Worm (Caenorhabditis elegans) whole organism, late embryonic: ENCODE results near the gene srh-284.

Experiments
- F13H6.1 ChIP-seq: sonication (generic microtip); optimal IDR thresholded peaks from 2 replicates; lab custom pipeline; 2016; ENCODE audit warnings: missing genetic modification characterization, missing compliant biosample characterization
- ceh-34 ChIP-seq: sonication (generic microtip); optimal IDR thresholded peaks from 2 replicates; lab custom pipeline; 2016; ENCODE audit warnings: mild to moderate bottlenecking, missing genetic modification characterization, missing compliant biosample characterization
- ceh-45 ChIP-seq: fragments of 200-800 bp; sonication (Bioruptor generic); IDR thresholded peaks from 2 replicates; pipeline ENCODE4 v1.3.6; 2022; ENCODE audit warnings: missing genetic modification reagents, missing genetic modification characterization, missing compliant biosample characterization
- ceh-9 ChIP-seq: sonication (generic microtip); optimal IDR thresholded peaks from 2 replicates; lab custom pipeline; 2016; ENCODE audit warnings: mild to moderate bottlenecking, missing genetic modification characterization, inconsistent platforms, missing compliant biosample characterization
- elt-2 ChIP-seq: sonication (generic microtip); optimal IDR thresholded peaks from 2 replicates; lab custom pipeline; 2016; ENCODE audit warnings: missing genetic modification reagents, missing genetic modification characterization, missing compliant biosample characterization
- gmeb-2 ChIP-seq: sonication (generic microtip); optimal IDR thresholded peaks from 2 replicates; lab custom pipeline; 2016; ENCODE audit warnings: missing genetic modification characterization, inconsistent platforms, missing compliant biosample characterization
- lin-11 ChIP-seq: fragments of 200-800 bp; sonication (Bioruptor generic); optimal IDR thresholded peaks from 2 replicates; lab custom pipeline; 2018; ENCODE audit warnings: mild to moderate bottlenecking, missing genetic modification characterization, missing compliant biosample characterization
- nfya-1 ChIP-seq: sonication (generic microtip); optimal IDR thresholded peaks from 2 replicates; lab custom pipeline; 2017; ENCODE audit warnings: missing genetic modification characterization, mild to moderate bottlenecking, missing compliant biosample characterization, antibody characterized with exemption, moderate library complexity
- pha-4 ChIP-seq: fragments of 150-350 bp; optimal IDR thresholded peaks from 2 replicates; lab custom pipeline; 2018; ENCODE audit warnings: missing biosample characterization, missing genetic modification reagents, missing genetic modification characterization
- pqm-1 ChIP-seq: sonication (generic microtip); optimal IDR thresholded peaks from 2 replicates; lab custom pipeline; 2016; ENCODE audit warnings: missing genetic modification characterization, missing compliant biosample characterization
- sox-4 ChIP-seq: sonication (generic microtip); optimal IDR thresholded peaks from 2 replicates; lab custom pipeline; 2017; ENCODE audit warnings: mild to moderate bottlenecking, missing genetic modification characterization, inconsistent platforms, missing compliant biosample characterization
- unc-86 ChIP-seq: sonication (generic microtip); optimal IDR thresholded peaks from 2 replicates; lab custom pipeline; 2016; ENCODE audit warnings: missing genetic modification characterization, missing compliant biosample characterization

ce11 chrV:17784363-17784762 lies 17.0 kb downstream of the srh-284 start:
- TF ChIP-seq pqm-1 (tag; lab: Kevin White, UChicago) (no peak), pha-4 (tag; lab: Kevin White, UChicago) (no peak), gmeb-2 (tag; lab: Kevin White, UChicago) (no peak), nfya-1 (tag; lab: Kevin White, UChicago) (no peak), F13H6.1 (tag; lab: Kevin White, UChicago) (no peak), ceh-34 (tag; lab: Kevin White, UChicago) (no peak), sox-4 (tag; lab: Kevin White, UChicago) (no peak), lin-11 (tag; lab: Kevin White, UChicago) (no peak), ceh-45 (GFP tag; lab: Robert Waterston, UW) (no peak), unc-86 (no peak), elt-2 (tag; lab: Kevin White, UChicago) (no peak), ceh-9 (tag; lab: Kevin White, UChicago) (no peak)
